Fruit fly (Drosophila melanogaster): ENCODE data around the gene CG4045.

CG4045 gene

DNA sequence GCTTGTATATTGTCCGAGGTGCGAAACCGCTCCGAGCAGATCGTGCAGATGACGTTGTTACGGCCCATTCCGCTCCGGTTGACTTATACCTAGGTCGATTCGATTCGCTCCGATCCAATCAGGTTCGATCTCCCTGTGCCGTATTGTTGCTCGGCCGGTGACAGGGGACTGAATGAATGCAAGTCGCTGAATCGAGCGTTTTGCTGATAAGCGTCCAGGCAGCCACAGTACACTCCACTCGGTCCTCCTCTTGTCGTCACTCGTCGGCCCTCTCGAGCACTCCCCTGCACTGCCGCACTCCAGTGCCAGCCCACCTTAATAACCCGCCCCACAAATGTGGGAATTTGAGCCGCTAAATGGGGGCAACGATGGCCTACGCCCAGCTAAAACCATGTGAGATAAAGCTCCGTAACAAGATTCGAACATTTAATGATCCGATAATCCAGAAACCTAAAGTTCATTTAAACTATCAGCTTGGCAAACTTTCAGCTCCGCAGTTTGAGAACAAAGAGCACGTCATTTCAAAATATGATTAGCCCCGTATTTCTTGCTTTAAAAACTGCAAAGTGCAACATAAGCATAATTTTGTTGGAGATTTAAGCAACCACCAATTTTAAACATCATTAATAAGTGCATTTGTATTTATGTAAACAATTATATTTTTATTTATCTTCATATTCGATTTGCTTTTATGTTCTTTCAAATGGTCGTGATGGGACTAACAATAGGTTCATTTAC is 31.9 kb downstream of the CG4045 start, which contains the start of gene CG4325:
CG4325 (minus strand) TSS at position 159 of the 738 bp plus-strand sequence.
- TF ChIP-seq CG13204 (GFP tag; optimal IDR thresholded peaks at IDR 0.05) (peak; percentile 26), Ets98B (GFP tag; IDR thresholded peaks at IDR 0.05) (no peak), CG32121 (GFP tag; IDR thresholded peaks at IDR 0.05) (no peak)

DNA sequence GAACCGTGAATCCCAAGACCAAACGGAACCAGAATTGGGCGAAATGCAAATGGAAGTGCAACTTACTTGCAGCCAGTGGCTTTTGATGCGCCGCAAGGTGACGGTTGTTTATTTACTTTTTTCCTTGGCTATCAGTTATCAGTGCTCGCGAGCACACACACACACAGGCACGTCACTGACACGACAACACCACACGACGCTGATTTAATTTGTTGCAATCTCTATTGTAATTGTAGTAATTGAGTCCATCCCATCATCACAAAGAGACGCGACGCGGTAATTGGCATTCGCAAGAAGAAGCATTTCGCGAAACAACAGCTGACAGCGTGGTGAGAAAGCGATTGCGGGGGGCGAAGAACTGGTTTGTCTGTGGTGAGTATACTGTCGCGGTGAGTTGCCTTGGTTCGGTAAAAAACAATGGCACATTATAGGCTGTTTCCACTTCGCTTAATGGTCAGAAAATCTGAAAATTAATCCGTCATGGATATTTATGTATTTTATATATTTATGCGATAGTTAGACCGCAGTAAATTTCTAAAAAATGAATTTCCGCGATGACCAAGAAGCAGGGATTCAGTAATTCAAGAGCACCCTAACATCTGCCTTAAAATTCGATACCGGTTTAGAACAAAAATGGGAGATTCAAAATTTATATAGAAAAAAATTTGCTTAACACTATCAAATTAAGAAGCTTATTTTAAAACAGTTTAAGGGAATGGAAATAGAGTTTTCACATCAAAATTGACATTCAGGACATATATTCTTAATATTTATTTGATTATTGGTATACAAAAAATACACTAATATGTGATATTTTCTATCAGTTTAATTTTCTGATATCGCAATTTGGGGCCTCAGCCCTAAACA is 33.5 kb downstream of the CG4045 start, which contains the start of the genes Actn and usp:
Actn (minus strand) TSS at position 331 of the 867 bp plus-strand sequence.
usp (minus strand) TSS at position 331 of the 867 bp plus-strand sequence.
- no peak for TF ChIP-seq CG9948 (tag; optimal IDR thresholded peaks at IDR 0.05)
- peak; percentile 41 for TF ChIP-seq CG14655 (GFP tag; optimal IDR thresholded peaks at IDR 0.05)
- TF ChIP-seq CG17806 (tag; optimal IDR thresholded peaks at IDR 0.05): peak; percentile 34
- no peak for TF ChIP-seq rn (GFP tag; IDR thresholded peaks at IDR 0.05)
- TF ChIP-seq CG4496 (GFP tag; IDR thresholded peaks at IDR 0.05): peak; percentile 46; the same call in 2 of the 3 replicates
- TF ChIP-seq CG15710 (tag; optimal IDR thresholded peaks at IDR 0.05): no peak
- no peak for TF ChIP-seq CG34367 (tag; optimal IDR thresholded peaks at IDR 0.05)
- peak; percentile 56 for TF ChIP-seq Pif1A (GFP tag; optimal IDR thresholded peaks at IDR 0.05)
- TF ChIP-seq Pif1B (GFP tag; optimal IDR thresholded peaks at IDR 0.05): peak; percentile 17
- peak; percentile 27 for TF ChIP-seq Snoo (tag; optimal IDR thresholded peaks at IDR 0.05)
- peak; percentile 29; the same call in 1 of the 2 replicates for TF ChIP-seq CG12605 (GFP tag; IDR thresholded peaks at IDR 0.05)
- no peak for TF ChIP-seq CG8301 (tag; optimal IDR thresholded peaks at IDR 0.05)
- no peak for TF ChIP-seq CG10348 (GFP tag; IDR thresholded peaks at IDR 0.05)
- TF ChIP-seq D1 (tag; optimal IDR thresholded peaks at IDR 0.05): no peak
- TF ChIP-seq gl (tag; optimal IDR thresholded peaks at IDR 0.05): no peak
- peak; percentile 34 for TF ChIP-seq EcR (GFP tag; optimal IDR thresholded peaks at IDR 0.05)
- peak; percentile 35 for TF ChIP-seq CG13204 (GFP tag; optimal IDR thresholded peaks at IDR 0.05)
- peak; percentile 38 for TF ChIP-seq CG8159 (tag; optimal IDR thresholded peaks at IDR 0.05)
- peak; percentile 25; the same call in 1 of the 2 replicates for TF ChIP-seq CG32121 (GFP tag; IDR thresholded peaks at IDR 0.05)
- TF ChIP-seq Ets98B (GFP tag; IDR thresholded peaks at IDR 0.05): peak; percentile 42; the same call in 1 of the 2 replicates
- peak; percentile 33; the same call in 1 of the 3 replicates for TF ChIP-seq fd96Ca (GFP tag; IDR thresholded peaks at IDR 0.05)

DNA sequence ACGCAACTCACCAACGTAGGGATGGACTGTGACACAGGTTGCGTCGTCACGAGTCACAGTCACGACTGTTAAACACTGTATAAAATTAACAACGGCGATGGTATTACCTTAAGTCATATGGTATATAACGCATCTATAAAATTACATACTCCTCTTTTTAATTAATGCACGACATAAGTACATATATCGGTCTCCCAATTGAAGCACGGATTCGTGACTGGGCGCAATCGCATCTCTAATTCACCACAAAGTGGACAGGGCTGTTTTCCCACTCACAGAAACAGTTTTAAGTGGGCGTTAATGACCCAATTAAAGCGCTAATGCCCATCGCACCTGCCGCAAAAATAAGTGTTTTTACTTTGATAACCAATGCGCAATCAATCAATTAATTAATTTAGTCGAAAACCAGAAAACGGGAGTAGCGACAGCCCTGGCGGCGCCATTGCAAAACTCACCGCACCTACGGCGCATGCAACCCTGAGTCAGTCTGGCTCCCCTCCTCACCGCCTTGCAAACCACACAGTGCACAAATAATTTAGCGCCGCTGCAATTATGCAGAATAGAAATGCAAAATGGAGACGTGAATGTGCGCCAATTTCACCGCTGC is 34.3 kb downstream of the CG4045 start, which contains the start of gene CG4313:
CG4313 (plus strand) TSS at position 557 of the 607 bp plus-strand sequence.
- TF ChIP-seq CG14655 (GFP tag; optimal IDR thresholded peaks at IDR 0.05) (peak; percentile 64), CG12605 (GFP tag; IDR thresholded peaks at IDR 0.05) (no peak), Pif1B (GFP tag; optimal IDR thresholded peaks at IDR 0.05) (peak; percentile 42), EcR (GFP tag; optimal IDR thresholded peaks at IDR 0.05) (no peak), CG8301 (tag; optimal IDR thresholded peaks at IDR 0.05) (peak; percentile 47), CG15710 (tag; optimal IDR thresholded peaks at IDR 0.05) (peak; percentile 66), CG4496 (GFP tag; IDR thresholded peaks at IDR 0.05) (peak; percentile 63; the same call in 2 of the 3 replicates), CG34367 (tag; optimal IDR thresholded peaks at IDR 0.05) (peak; percentile 15), CG10348 (GFP tag; IDR thresholded peaks at IDR 0.05) (no peak), CG8159 (tag; optimal IDR thresholded peaks at IDR 0.05) (peak; percentile 68), D1 (tag; optimal IDR thresholded peaks at IDR 0.05) (no peak), Ets98B (GFP tag; IDR thresholded peaks at IDR 0.05) (peak; percentile 38), gl (tag; optimal IDR thresholded peaks at IDR 0.05) (no peak), Snoo (tag; optimal IDR thresholded peaks at IDR 0.05) (peak; percentile 49), fd96Ca (GFP tag; IDR thresholded peaks at IDR 0.05) (peak; percentile 70; the same call in 1 of the 3 replicates), Pif1A (GFP tag; optimal IDR thresholded peaks at IDR 0.05) (peak; percentile 63), CG32121 (GFP tag; IDR thresholded peaks at IDR 0.05) (no peak), rn (GFP tag; IDR thresholded peaks at IDR 0.05) (0 out of 2 replicates have a peak, but pooled peaks have one; percentile 19), CG13204 (GFP tag; optimal IDR thresholded peaks at IDR 0.05) (peak; percentile 11), CG9948 (tag; optimal IDR thresholded peaks at IDR 0.05) (peak; percentile 50), CG17806 (tag; optimal IDR thresholded peaks at IDR 0.05) (peak; percentile 58)

DNA sequence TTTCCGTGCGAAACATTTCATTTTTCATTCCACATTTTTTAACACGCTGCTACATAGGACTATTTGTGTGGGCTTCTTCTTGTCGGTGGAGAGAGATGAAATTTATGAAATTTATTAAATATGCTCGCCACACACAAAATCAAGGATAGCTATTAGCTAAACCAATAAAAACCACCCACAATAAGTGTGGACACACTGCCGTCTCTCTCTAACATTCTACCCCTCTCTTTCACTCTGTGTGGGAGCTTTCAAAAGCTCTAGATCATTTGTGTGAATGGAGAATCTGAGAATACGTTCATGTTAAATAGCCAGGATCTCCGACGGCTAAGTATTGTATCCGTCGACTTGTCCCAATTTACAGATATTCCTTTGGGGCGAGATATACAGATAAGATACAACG is 38.1 kb downstream of the CG4045 start:
- TF ChIP-seq fd96Ca (GFP tag; IDR thresholded peaks at IDR 0.05): no peak
- no peak for TF ChIP-seq CG10348 (GFP tag; IDR thresholded peaks at IDR 0.05)

DNA sequence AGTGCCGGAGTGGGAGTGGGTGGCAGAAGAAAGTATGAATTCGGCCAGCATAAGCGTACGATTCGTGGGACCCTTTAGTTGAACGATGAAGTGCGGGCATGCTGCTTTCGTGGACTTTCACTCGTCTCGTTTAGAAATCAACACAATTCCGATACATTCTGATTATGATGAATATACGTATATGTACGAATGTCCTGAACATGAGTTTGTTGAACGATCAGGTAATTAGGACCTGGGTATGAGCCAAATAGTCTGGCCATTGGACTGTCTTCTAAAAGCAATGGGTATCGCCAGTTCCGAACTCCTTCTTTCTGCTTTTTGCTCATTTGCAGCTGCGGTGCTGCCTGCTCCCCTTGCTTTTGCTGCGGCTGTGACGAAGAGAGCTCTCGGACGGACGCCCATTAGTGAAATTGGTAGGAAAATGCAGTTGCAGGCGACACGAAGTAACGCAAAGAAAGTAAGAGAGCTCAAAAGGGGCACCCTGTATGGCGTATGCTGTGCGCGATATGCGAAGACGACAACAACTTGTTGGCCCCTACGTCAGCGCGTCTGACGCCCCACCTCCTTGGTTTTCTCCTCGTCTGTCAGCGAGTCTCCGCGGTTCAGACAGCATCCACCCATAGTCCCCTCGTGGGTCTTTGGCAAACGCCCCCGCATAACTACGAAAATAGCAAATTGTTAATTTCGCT is 38.8 kb downstream of the CG4045 start:
- TF ChIP-seq CG8159 (tag; optimal IDR thresholded peaks at IDR 0.05) (no peak), CG13204 (GFP tag; optimal IDR thresholded peaks at IDR 0.05) (no peak), Pif1A (GFP tag; optimal IDR thresholded peaks at IDR 0.05) (peak; percentile 19), CG14655 (GFP tag; optimal IDR thresholded peaks at IDR 0.05) (peak; percentile 63), CG8301 (tag; optimal IDR thresholded peaks at IDR 0.05) (peak; percentile 52), CG10348 (GFP tag; IDR thresholded peaks at IDR 0.05) (no peak), fd96Ca (GFP tag; IDR thresholded peaks at IDR 0.05) (no peak), gl (tag; optimal IDR thresholded peaks at IDR 0.05) (no peak), D1 (tag; optimal IDR thresholded peaks at IDR 0.05) (no peak), CG34367 (tag; optimal IDR thresholded peaks at IDR 0.05) (no peak), EcR (GFP tag; optimal IDR thresholded peaks at IDR 0.05) (no peak), CG4496 (GFP tag; IDR thresholded peaks at IDR 0.05) (no peak; the same call in 2 of the 3 replicates), CG12605 (GFP tag; IDR thresholded peaks at IDR 0.05) (no peak), Pif1B (GFP tag; optimal IDR thresholded peaks at IDR 0.05) (peak; percentile 1), CG32121 (GFP tag; IDR thresholded peaks at IDR 0.05) (no peak), Snoo (tag; optimal IDR thresholded peaks at IDR 0.05) (no peak), Ets98B (GFP tag; IDR thresholded peaks at IDR 0.05) (no peak; the same call in 1 of the 2 replicates), rn (GFP tag; IDR thresholded peaks at IDR 0.05) (no peak)

Data from whole organism, pupa.